Worm (Caenorhabditis elegans) whole organism, early embryonic: ENCODE results near the gene pals-25.
A peak's percentile ranks its signal among the peaks of the same experiment; 100 is the strongest.
"Not testable (repeated sequence)": the region's sequence is repeated elsewhere in the genome, so short reads cannot be mapped to it uniquely, and the experiment has no call there.

Experiments
- B0310.2 ChIP-seq: sonication (generic microtip); optimal IDR thresholded peaks from 2 replicates; lab custom pipeline; 2016; ENCODE audit warnings: mild to moderate bottlenecking, missing genetic modification characterization, missing compliant biosample characterization
- F13C5.2 ChIP-seq: sonication (generic microtip); optimal IDR thresholded peaks from 2 replicates; lab custom pipeline; 2017; ENCODE audit warnings: mild to moderate bottlenecking, missing genetic modification characterization, inconsistent platforms, missing compliant biosample characterization
- aly-1 ChIP-seq: sonication (generic microtip); optimal IDR thresholded peaks from 2 replicates; lab custom pipeline; 2016; ENCODE audit warnings: missing genetic modification characterization, missing compliant biosample characterization
- ama-1 ChIP-seq: fragments of 150-350 bp; optimal IDR thresholded peaks from 2 replicates; lab custom pipeline; 2014
- ceh-13 ChIP-seq: fragments of 200-800 bp; sonication (Bioruptor generic); optimal IDR thresholded peaks from 2 replicates; lab custom pipeline; 2018; ENCODE audit warnings: mild to moderate bottlenecking, missing genetic modification characterization, missing compliant biosample characterization
- ceh-36 ChIP-seq: sonication (generic microtip); optimal IDR thresholded peaks from 2 replicates; lab custom pipeline; 2016; ENCODE audit warnings: missing genetic modification characterization, inconsistent platforms, missing compliant biosample characterization
- ets-7 ChIP-seq: sonication (generic microtip); optimal IDR thresholded peaks from 2 replicates; lab custom pipeline; 2016; ENCODE audit warnings: missing genotype, missing genetic modification characterization, missing compliant biosample characterization
- flt-1 ChIP-seq: fragments of 200-800 bp; sonication (Bioruptor generic); IDR thresholded peaks from 2 replicates; pipeline ENCODE4 v1.3.6; 2022; ENCODE audit warnings: missing genetic modification characterization, missing compliant biosample characterization
- hmbx-1 ChIP-seq: sonication (generic microtip); optimal IDR thresholded peaks from 2 replicates; lab custom pipeline; 2016; ENCODE audit warnings: mild to moderate bottlenecking, missing genetic modification characterization, missing compliant biosample characterization
- hmg-4 ChIP-seq: fragments of 200-800 bp; sonication (Bioruptor generic); optimal IDR thresholded peaks from 2 replicates; lab custom pipeline; 2018; ENCODE audit warnings: mild to moderate bottlenecking, missing genetic modification characterization, missing compliant biosample characterization
- hnd-1 ChIP-seq: sonication (generic microtip); optimal IDR thresholded peaks from 2 replicates; lab custom pipeline; 2016; ENCODE audit warnings: missing genetic modification characterization, missing compliant biosample characterization
- pes-1 ChIP-seq: fragments of 200-800 bp; sonication (Bioruptor generic); IDR thresholded peaks from 2 replicates; pipeline ENCODE4 v1.3.6; 2022; ENCODE audit warnings: missing genetic modification reagents, missing genetic modification characterization, missing compliant biosample characterization
- scrt-1 ChIP-seq: fragments of 200-800 bp; sonication (Bioruptor generic); IDR thresholded peaks from 2 replicates; pipeline ENCODE4 v1.3.6; 2022; ENCODE audit warnings: missing genetic modification characterization, missing compliant biosample characterization
- sea-1 ChIP-seq: fragments of 200-800 bp; sonication (Bioruptor generic); conservative IDR thresholded peaks from 2 replicates; pipeline ENCODE4 v1.3.6; 2022; ENCODE audit warnings: missing genetic modification characterization, missing compliant biosample characterization
- tbx-11 ChIP-seq: fragments of 200-800 bp; sonication (Bioruptor generic); IDR thresholded peaks from 2 replicates; pipeline ENCODE4 v1.3.6; 2022; ENCODE audit warnings: missing genetic modification characterization, missing compliant biosample characterization
- tbx-37 ChIP-seq: fragments of 200-800 bp; sonication (Bioruptor generic); conservative IDR thresholded peaks from 2 replicates; pipeline ENCODE4 v1.3.6; 2022; ENCODE audit warnings: missing genetic modification reagents, missing genetic modification characterization, missing compliant biosample characterization
- tra-4 ChIP-seq: sonication (generic microtip); optimal IDR thresholded peaks from 2 replicates; lab custom pipeline; 2017; ENCODE audit warnings: missing genetic modification characterization, missing compliant biosample characterization

Gene pals-25

DNA sequence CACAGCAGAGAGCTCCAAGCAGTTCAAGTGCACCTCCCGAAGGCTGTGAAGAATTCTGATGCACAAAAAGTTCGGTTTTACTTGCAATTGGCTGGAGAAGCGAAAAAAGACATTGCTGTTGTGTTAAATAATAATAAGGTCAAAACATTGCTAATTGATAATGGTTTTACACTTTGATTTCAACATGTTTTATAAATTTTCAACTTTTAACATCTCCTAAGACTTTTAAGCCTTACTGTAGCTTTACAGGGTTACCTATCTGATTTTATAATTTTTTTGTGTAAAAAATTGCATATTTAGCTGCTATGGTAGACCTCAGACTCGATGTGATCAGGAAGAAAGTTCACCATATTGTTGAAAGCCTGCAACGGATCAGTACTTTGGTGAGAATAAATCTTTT is at the start of gene pals-25:
TSS of gene pals-25 (plus strand) at position 301 of the 400 bp plus-strand sequence.
- TF ChIP-seq tra-4 (tag; lab: Kevin White, UChicago) (no peak), tbx-11 (GFP tag; lab: Robert Waterston, UW) (no peak), sea-1 (GFP tag; lab: Robert Waterston, UW) (no peak), ceh-13 (GFP tag; lab: Kevin White, UChicago) (no peak), tbx-37 (GFP tag; lab: Robert Waterston, UW) (no peak), hnd-1 (tag; lab: Kevin White, UChicago) (no peak), ceh-36 (no peak), ets-7 (no peak), scrt-1 (GFP tag; lab: Robert Waterston, UW) (no peak)

DNA sequence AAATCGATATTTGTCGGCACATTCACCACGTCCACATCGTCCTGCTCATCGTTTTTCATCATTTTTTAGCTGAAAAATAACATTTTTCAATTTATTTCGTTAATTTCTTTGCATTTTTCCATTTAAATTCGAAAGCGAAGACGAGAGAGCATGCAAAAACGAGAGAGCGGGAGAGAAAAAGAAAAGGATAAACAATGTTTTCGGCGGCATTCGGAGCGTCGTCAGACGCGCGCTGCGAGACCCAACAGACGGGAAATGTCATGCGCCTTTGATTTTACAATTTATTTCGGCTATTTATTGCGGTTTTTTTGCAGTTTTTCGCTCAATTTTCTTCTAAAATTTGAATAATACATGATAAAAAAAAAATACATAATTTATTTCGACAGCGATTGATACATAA is 48.0 kb upstream of the pals-25 start, which contains the start of gene attf-3:
TSS of gene attf-3 (minus strand) at position 69 of the 400 bp plus-strand sequence.
- TF ChIP-seq tra-4 (tag; lab: Kevin White, UChicago) (no peak), F13C5.2 (peak; percentile 66)

- TF ChIP-seq hmbx-1 (no peak), tbx-37 (GFP tag; lab: Robert Waterston, UW) (0 out of 2 replicates have a peak, but pooled peaks have one; percentile 15), flt-1 (GFP tag; lab: Robert Waterston, UW) (0 out of 2 replicates have a peak, but pooled peaks have one; percentile 27), F13C5.2 (peak; percentile 33)
Observed at ce11 chrIII:87183-87582, 47.1 kb upstream of the pals-25 start, which contains the start of the genes F54C4.4 and mrpl-40. TSS of gene F54C4.4 (minus strand) at chrIII:87381. TSS of gene mrpl-40 (plus strand) at chrIII:87559.

DNA sequence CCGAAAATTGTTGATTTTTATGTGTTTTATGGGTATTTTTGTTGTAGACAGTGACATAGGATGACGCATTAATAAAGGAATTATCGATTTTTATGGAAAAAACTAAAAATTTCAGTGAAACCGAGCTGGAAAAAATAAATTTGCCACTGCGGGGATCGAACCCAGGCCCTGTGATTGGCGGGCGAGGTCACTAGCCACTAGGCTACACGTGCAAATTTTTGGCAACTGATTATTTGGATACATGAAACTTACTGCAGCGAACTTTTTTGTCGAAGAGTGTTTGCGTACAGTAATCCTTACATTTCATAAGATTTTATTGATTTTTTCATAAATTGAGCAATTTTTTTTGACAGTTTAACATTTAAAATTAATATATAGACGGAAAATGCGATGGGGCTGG is 45.1 kb upstream of the pals-25 start:
- no peak for TF ChIP-seq tbx-11 (GFP tag; lab: Robert Waterston, UW)
- peak; percentile 76 for TF ChIP-seq pes-1 (GFP tag; lab: Robert Waterston, UW)
- peak; percentile 44 for TF ChIP-seq tra-4 (tag; lab: Kevin White, UChicago)
- no peak for TF ChIP-seq ets-7
- peak; percentile 66 for TF ChIP-seq ceh-36
- TF ChIP-seq ceh-13 (GFP tag; lab: Kevin White, UChicago) = no peak
- TF ChIP-seq ama-1 (lab: Kevin White, UChicago) = peak; percentile 4
- TF ChIP-seq hmg-4 (GFP tag; lab: Kevin White, UChicago) = no peak
- TF ChIP-seq F13C5.2 = peak; percentile 52
- TF ChIP-seq B0310.2 = no peak
- no peak for TF ChIP-seq hnd-1 (tag; lab: Kevin White, UChicago)
- no peak for TF ChIP-seq aly-1 (tag; lab: Kevin White, UChicago)
- TF ChIP-seq flt-1 (GFP tag; lab: Robert Waterston, UW) = peak; percentile 67
- TF ChIP-seq hmbx-1 = peak; percentile 12
- no peak for TF ChIP-seq scrt-1 (GFP tag; lab: Robert Waterston, UW)
- TF ChIP-seq tbx-37 (GFP tag; lab: Robert Waterston, UW) = no peak
- TF ChIP-seq sea-1 (GFP tag; lab: Robert Waterston, UW) = peak; percentile 76

- TF ChIP-seq hmg-4 (GFP tag; lab: Kevin White, UChicago) = no peak
- no peak for TF ChIP-seq ceh-13 (GFP tag; lab: Kevin White, UChicago)
Observed at ce11 chrIII:92247-92646, 42.0 kb upstream of the pals-25 start.

- peak; percentile 61 for TF ChIP-seq hmg-4 (GFP tag; lab: Kevin White, UChicago)
- no peak for TF ChIP-seq ets-7
Observed at ce11 chrIII:94759-95330, 39.4 kb upstream of the pals-25 start, which contains the start of gene pat-4. TSS of gene pat-4 (minus strand) at chrIII:94809.

- TF ChIP-seq scrt-1 (GFP tag; lab: Robert Waterston, UW) = no peak
- TF ChIP-seq hmbx-1 = no peak
- no peak for TF ChIP-seq ama-1 (lab: Kevin White, UChicago)
Observed at ce11 chrIII:96196-96595, 38.1 kb upstream of the pals-25 start.

- TF ChIP-seq tbx-37 (GFP tag; lab: Robert Waterston, UW); B0310.2; hmbx-1: not testable (repeated sequence)
Observed at ce11 chrIII:97018-97417, 37.3 kb upstream of the pals-25 start, which contains the start of gene C29F9.8. TSS of gene C29F9.8 (minus strand) at chrIII:97118.

ce11 chrIII:98822-99221 is 35.5 kb upstream of the pals-25 start, which contains the start of gene C29F9.9:
TSS of gene C29F9.9 (minus strand) at chrIII:98922.
- TF ChIP-seq ets-7; scrt-1 (GFP tag; lab: Robert Waterston, UW); sea-1 (GFP tag; lab: Robert Waterston, UW): not testable (repeated sequence)

DNA sequence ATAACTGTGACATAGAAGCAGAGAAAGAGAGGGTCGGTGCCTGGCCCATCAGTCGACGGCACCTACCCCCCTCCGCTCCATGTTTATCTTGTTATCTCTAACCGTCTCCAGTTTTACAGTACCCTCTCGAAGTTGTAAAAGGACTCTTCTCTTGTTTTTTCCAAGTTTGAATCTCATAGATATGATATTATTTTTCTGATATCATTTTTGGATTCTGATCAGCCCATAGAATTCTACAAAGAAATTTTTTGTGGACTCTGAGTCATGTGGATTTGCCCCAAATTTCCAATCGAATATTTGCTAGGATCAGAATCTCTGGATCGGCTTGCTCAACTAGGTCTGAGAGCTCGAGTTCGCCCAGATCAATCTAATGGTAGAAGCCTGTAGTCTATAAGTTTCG is 19.7 kb upstream of the pals-25 start, which contains the start of gene C29F9.6:
TSS of gene C29F9.6 (plus strand) at position 301 of the 400 bp plus-strand sequence.
- no peak for TF ChIP-seq aly-1 (tag; lab: Kevin White, UChicago)
- TF ChIP-seq F13C5.2 = no peak
- no peak for TF ChIP-seq sea-1 (GFP tag; lab: Robert Waterston, UW)
- TF ChIP-seq hnd-1 (tag; lab: Kevin White, UChicago) = no peak
- TF ChIP-seq B0310.2 = no peak
- no peak for TF ChIP-seq hmg-4 (GFP tag; lab: Kevin White, UChicago)
- TF ChIP-seq tbx-11 (GFP tag; lab: Robert Waterston, UW) = no peak
- no peak for TF ChIP-seq hmbx-1
- no peak for TF ChIP-seq flt-1 (GFP tag; lab: Robert Waterston, UW)
- TF ChIP-seq scrt-1 (GFP tag; lab: Robert Waterston, UW) = no peak
- no peak for TF ChIP-seq ama-1 (lab: Kevin White, UChicago)
- TF ChIP-seq ceh-13 (GFP tag; lab: Kevin White, UChicago) = no peak
- TF ChIP-seq pes-1 (GFP tag; lab: Robert Waterston, UW) = no peak
